Worm (Caenorhabditis elegans) whole organism, L1 larva: ENCODE results near the gene F32A5.4.
A peak's percentile ranks its signal among the peaks of the same experiment; 100 is the strongest.

Source experiments
- C04F5.9 ChIP-seq: sonication (generic microtip); optimal IDR thresholded peaks from 2 replicates; lab custom pipeline; 2016; ENCODE audit warnings: missing genetic modification characterization, missing compliant biosample characterization
- C16A3.4 ChIP-seq: fragments of 150-350 bp; optimal IDR thresholded peaks from 2 replicates; lab custom pipeline; 2014; ENCODE audit warnings: missing biosample characterization, missing genetic modification characterization
- C34B4.2 ChIP-seq: sonication (generic microtip); optimal IDR thresholded peaks from 2 replicates; lab custom pipeline; 2017; ENCODE audit warnings: mild to moderate bottlenecking, missing genetic modification characterization, missing compliant biosample characterization
- F16B12.6 ChIP-seq: fragments of 150-350 bp; optimal IDR thresholded peaks from 2 replicates; lab custom pipeline; 2014; ENCODE audit warnings: missing biosample characterization, missing genetic modification characterization
- Y116A8C.19 ChIP-seq: sonication (generic microtip); optimal IDR thresholded peaks from 2 replicates; lab custom pipeline; 2016; ENCODE audit warnings: missing compliant biosample characterization, missing genetic modification characterization, borderline replicate concordance
- aha-1 ChIP-seq: fragments of 150-350 bp; optimal IDR thresholded peaks from 2 replicates; lab custom pipeline; 2014; ENCODE audit warnings: missing biosample characterization, missing genetic modification characterization
- aly-2 ChIP-seq: fragments of 150-350 bp; optimal IDR thresholded peaks from 2 replicates; lab custom pipeline; 2014; ENCODE audit warnings: missing biosample characterization, missing genetic modification characterization
- blmp-1 ChIP-seq: fragments of 150-350 bp; optimal IDR thresholded peaks from 2 replicates; lab custom pipeline; 2014; ENCODE audit warnings: missing biosample characterization, missing genetic modification characterization
- ceh-63 ChIP-seq: fragments of 200-800 bp; sonication (Bioruptor generic); optimal IDR thresholded peaks from 2 replicates; lab custom pipeline; 2018; ENCODE audit warnings: mild to moderate bottlenecking, missing genetic modification characterization, missing compliant biosample characterization
- ceh-82 ChIP-seq, 3 experiments: fragments of 150-350 bp in 1 of 3; sonication (generic microtip) in 2 of 3; optimal IDR thresholded peaks; 2 replicates each; lab custom pipeline; 2014 to 2017; ENCODE audit warnings: missing biosample characterization in 3 of 3, missing genetic modification characterization in 3 of 3
- ceh-88 ChIP-seq: fragments of 200-800 bp; sonication (Bioruptor generic); IDR thresholded peaks from 2 replicates; pipeline ENCODE4 v1.3.6; 2022; ENCODE audit warnings: missing genetic modification characterization, missing compliant biosample characterization
- ceh-90 ChIP-seq: sonication (generic microtip); optimal IDR thresholded peaks from 2 replicates; lab custom pipeline; 2016; ENCODE audit warnings: missing genetic modification characterization, missing compliant biosample characterization
- ces-1 ChIP-seq: fragments of 150-350 bp; optimal IDR thresholded peaks from 2 replicates; lab custom pipeline; 2014; ENCODE audit warnings: missing biosample characterization, missing genetic modification reagents, missing genetic modification characterization
- dpl-1 ChIP-seq, 3 experiments: fragments of 150-350 bp in 2 of 3; sonication (generic microtip) in 1 of 3; optimal IDR thresholded peaks; 2 replicates each; lab custom pipeline; 2014 to 2017; ENCODE audit warnings: missing biosample characterization in 3 of 3, missing genetic modification characterization in 3 of 3, missing genetic modification reagents in 3 of 3
- dsc-1 ChIP-seq: sonication (generic microtip); optimal IDR thresholded peaks from 2 replicates; lab custom pipeline; 2016; ENCODE audit warnings: mild to moderate bottlenecking, missing genetic modification characterization, missing compliant biosample characterization
- efl-3 ChIP-seq: fragments of 200-800 bp; sonication (Bioruptor generic); optimal IDR thresholded peaks from 2 replicates; lab custom pipeline; 2018; ENCODE audit warnings: mild to moderate bottlenecking, missing genetic modification characterization, missing compliant biosample characterization
- egl-13 ChIP-seq: sonication (generic microtip); optimal IDR thresholded peaks from 2 replicates; lab custom pipeline; 2016; ENCODE audit warnings: missing genotype, missing genetic modification reagents, missing genetic modification characterization, missing compliant biosample characterization
- egl-27 ChIP-seq, 2 experiments: fragments of 150-350 bp in 1 of 2; sonication (generic microtip); optimal IDR thresholded peaks; 3 replicates each; lab custom pipeline; 2017 to 2018; ENCODE audit warnings: missing biosample characterization in 2 of 2, missing genetic modification characterization in 2 of 2, missing genetic modification reagents in 2 of 2
- elt-2 ChIP-seq: sonication (generic microtip); optimal IDR thresholded peaks from 2 replicates; lab custom pipeline; 2016; ENCODE audit warnings: missing genetic modification characterization, mild to moderate bottlenecking, inconsistent platforms, missing compliant biosample characterization, missing genetic modification reagents
- elt-3 ChIP-seq, 6 experiments: fragments of 150-350 bp in 1 of 6; sonication (generic microtip); optimal IDR thresholded peaks; 2 replicates each; lab custom pipeline; 2017 to 2018; ENCODE audit warnings: missing biosample characterization in 6 of 6, missing genetic modification characterization in 6 of 6, inconsistent platforms in 1 of 6
- ets-5 ChIP-seq: fragments of 200-800 bp; sonication (Bioruptor generic); IDR thresholded peaks from 2 replicates; pipeline ENCODE4 v1.3.6; 2022; ENCODE audit warnings: missing genetic modification characterization, missing compliant biosample characterization
- fkh-10 ChIP-seq: sonication (generic microtip); optimal IDR thresholded peaks from 2 replicates; lab custom pipeline; 2017; ENCODE audit warnings: missing biosample characterization, missing genetic modification reagents, missing genetic modification characterization
- fkh-4 ChIP-seq: sonication (generic microtip); optimal IDR thresholded peaks from 2 replicates; lab custom pipeline; 2016; ENCODE audit warnings: missing compliant biosample characterization, missing genetic modification characterization, borderline replicate concordance
- fkh-8 ChIP-seq: sonication (generic microtip); optimal IDR thresholded peaks from 2 replicates; lab custom pipeline; 2016; ENCODE audit warnings: mild to moderate bottlenecking, missing genetic modification characterization, missing compliant biosample characterization
- fos-1 ChIP-seq: fragments of 150-350 bp; optimal IDR thresholded peaks from 2 replicates; lab custom pipeline; 2014; ENCODE audit warnings: missing biosample characterization, missing genetic modification characterization
- hlh-4 ChIP-seq: sonication (generic microtip); optimal IDR thresholded peaks from 2 replicates; lab custom pipeline; 2016; ENCODE audit warnings: mild to moderate bottlenecking, missing genetic modification characterization, missing compliant biosample characterization
- hpl-2 ChIP-seq: fragments of 150-350 bp; optimal IDR thresholded peaks from 2 replicates; lab custom pipeline; 2014; ENCODE audit warnings: missing biosample characterization, missing genetic modification reagents, missing genetic modification characterization
- irx-1 ChIP-seq: sonication (generic microtip); optimal IDR thresholded peaks from 2 replicates; lab custom pipeline; 2016; ENCODE audit warnings: missing genetic modification characterization, missing compliant biosample characterization
- jun-1 ChIP-seq: fragments of 150-350 bp; optimal IDR thresholded peaks from 2 replicates; lab custom pipeline; 2014; ENCODE audit warnings: missing biosample characterization, missing genetic modification reagents, missing genetic modification characterization
- lin-13 ChIP-seq: fragments of 150-350 bp; optimal IDR thresholded peaks from 2 replicates; lab custom pipeline; 2014; ENCODE audit warnings: missing biosample characterization, missing genetic modification reagents, missing genetic modification characterization
- lin-14 ChIP-seq: fragments of 200-800 bp; sonication (Bioruptor generic); optimal IDR thresholded peaks from 2 replicates; lab custom pipeline; 2018; ENCODE audit warnings: mild to moderate bottlenecking, missing genetic modification characterization, moderate library complexity, missing compliant biosample characterization
- lin-35 ChIP-seq, 2 experiments: fragments of 150-350 bp; optimal IDR thresholded peaks; 2 replicates each; lab custom pipeline; 2014; ENCODE audit warnings: missing biosample characterization in 2 of 2, missing genetic modification characterization in 2 of 2, missing genetic modification reagents in 2 of 2
- lir-3 ChIP-seq: sonication (generic microtip); optimal IDR thresholded peaks from 2 replicates; lab custom pipeline; 2016; ENCODE audit warnings: mild to moderate bottlenecking, missing genetic modification characterization, moderate library complexity, missing compliant biosample characterization; ENCODE audit not compliant: poor library complexity
- mdl-1 ChIP-seq, 2 experiments: fragments of 150-350 bp; optimal IDR thresholded peaks; 2 replicates each; lab custom pipeline; 2014 to 2017; ENCODE audit warnings: missing biosample characterization in 2 of 2, missing genetic modification characterization in 2 of 2, inconsistent platforms in 1 of 2
- nhr-12 ChIP-seq: sonication (generic microtip); optimal IDR thresholded peaks from 2 replicates; lab custom pipeline; 2017; ENCODE audit warnings: missing biosample characterization, missing genetic modification characterization
- nhr-28 ChIP-seq: fragments of 150-350 bp; optimal IDR thresholded peaks from 2 replicates; lab custom pipeline; 2014; ENCODE audit warnings: missing biosample characterization, missing genetic modification characterization
- nhr-47 ChIP-seq: sonication (generic microtip); optimal IDR thresholded peaks from 2 replicates; lab custom pipeline; 2016; ENCODE audit warnings: mild to moderate bottlenecking, missing genetic modification characterization, moderate library complexity, missing compliant biosample characterization
- nhr-71 ChIP-seq: sonication (generic microtip); optimal IDR thresholded peaks from 2 replicates; lab custom pipeline; 2016; ENCODE audit warnings: mild to moderate bottlenecking, missing genetic modification characterization, moderate library complexity, missing compliant biosample characterization
- nhr-85 ChIP-seq: sonication (generic microtip); peaks from one replicate; lab custom pipeline; 2016; ENCODE audit warnings: missing genetic modification characterization, inconsistent platforms, missing compliant biosample characterization
- nhr-90 ChIP-seq: sonication (generic microtip); optimal IDR thresholded peaks from 2 replicates; lab custom pipeline; 2016; ENCODE audit warnings: mild to moderate bottlenecking, missing genetic modification characterization, missing compliant biosample characterization; ENCODE audit not compliant: poor library complexity
- pag-3 ChIP-seq: sonication (generic microtip); optimal IDR thresholded peaks from 2 replicates; lab custom pipeline; 2017; ENCODE audit warnings: missing genetic modification characterization, mild to moderate bottlenecking, missing compliant biosample characterization, antibody characterized with exemption, borderline replicate concordance; ENCODE audit not compliant: insufficient read depth
- pax-3 ChIP-seq: fragments of 200-800 bp; sonication (Bioruptor generic); optimal IDR thresholded peaks from 2 replicates; lab custom pipeline; 2018; ENCODE audit warnings: mild to moderate bottlenecking, missing genetic modification characterization, moderate library complexity, missing compliant biosample characterization
- pqm-1 ChIP-seq: sonication (generic microtip); optimal IDR thresholded peaks from 3 replicates; lab custom pipeline; 2017; ENCODE audit warnings: missing biosample characterization, missing genetic modification characterization
- rnt-1 ChIP-seq: sonication (generic microtip); optimal IDR thresholded peaks from 2 replicates; lab custom pipeline; 2016; ENCODE audit warnings: mild to moderate bottlenecking, missing genetic modification characterization, moderate library complexity, missing compliant biosample characterization
- skn-1 ChIP-seq: fragments of 150-350 bp; optimal IDR thresholded peaks from 2 replicates; lab custom pipeline; 2014; ENCODE audit warnings: missing biosample characterization, missing genetic modification characterization
- snpc-4 ChIP-seq: fragments of 150-350 bp; optimal IDR thresholded peaks from 2 replicates; lab custom pipeline; 2014; ENCODE audit warnings: missing biosample characterization, missing genetic modification characterization
- sox-4 ChIP-seq: sonication (generic microtip); optimal IDR thresholded peaks from 2 replicates; lab custom pipeline; 2016; ENCODE audit warnings: missing genetic modification characterization, missing compliant biosample characterization
- sptf-1 ChIP-seq: fragments of 150-350 bp; optimal IDR thresholded peaks from 2 replicates; lab custom pipeline; 2014; ENCODE audit warnings: missing biosample characterization, missing genetic modification characterization
- sup-37 ChIP-seq: fragments of 200-800 bp; sonication (Bioruptor generic); optimal IDR thresholded peaks from 2 replicates; lab custom pipeline; 2018; ENCODE audit warnings: mild to moderate bottlenecking, missing genetic modification characterization, missing compliant biosample characterization
- tlp-1 ChIP-seq: fragments of 150-350 bp; optimal IDR thresholded peaks from 2 replicates; lab custom pipeline; 2014; ENCODE audit warnings: missing biosample characterization, missing genetic modification characterization
- unc-62 ChIP-seq: fragments of 150-350 bp; optimal IDR thresholded peaks from 2 replicates; lab custom pipeline; 2014; ENCODE audit warnings: missing biosample characterization, missing genetic modification reagents, missing genetic modification characterization
- unc-98 ChIP-seq: fragments of 200-800 bp; sonication (Bioruptor generic); IDR thresholded peaks from 2 replicates; pipeline ENCODE4 v1.3.6; 2022; ENCODE audit warnings: missing genetic modification characterization, missing compliant biosample characterization
- zag-1 ChIP-seq: fragments of 150-350 bp; optimal IDR thresholded peaks from 2 replicates; lab custom pipeline; 2014; ENCODE audit warnings: missing biosample characterization, missing genetic modification characterization
- ztf-4 ChIP-seq: fragments of 150-350 bp; optimal IDR thresholded peaks from 2 replicates; lab custom pipeline; 2014; ENCODE audit warnings: missing biosample characterization, missing genetic modification characterization

F32A5.4 gene

ce11 chrII:7272513-7272912 lies 43.6 kb downstream of the F32A5.4 start (continued):
- TF ChIP-seq hpl-2 (GFP tag; lab: Kevin White, UChicago), result no peak
- TF ChIP-seq blmp-1 (tag; lab: Kevin White, UChicago), result peak; percentile 28
- TF ChIP-seq fkh-8 (tag; lab: Kevin White, UChicago), result no peak
- no peak for TF ChIP-seq sox-4
- TF ChIP-seq pax-3 (tag; lab: Kevin White, UChicago), result no peak
- TF ChIP-seq ceh-82 (tag; optimal IDR thresholded peaks at IDR 0.05; lab: Kevin White, UChicago), result no peak
- no peak for TF ChIP-seq mdl-1 (tag; optimal IDR thresholded peaks at IDR 0.05; lab: Kevin White, UChicago)
- TF ChIP-seq skn-1, result no peak
- no peak for TF ChIP-seq snpc-4 (tag; lab: Kevin White, UChicago)
- no peak for TF ChIP-seq aly-2 (tag; lab: Kevin White, UChicago)
- TF ChIP-seq C16A3.4 (tag; lab: Kevin White, UChicago), result no peak
- TF ChIP-seq rnt-1 (tag; lab: Kevin White, UChicago), result no peak
- TF ChIP-seq egl-27 (tag; optimal IDR thresholded peaks at IDR 0.05; lab: Kevin White, UChicago), result no peak
- TF ChIP-seq jun-1 (tag; lab: Kevin White, UChicago), result no peak
- TF ChIP-seq C34B4.2 (tag; lab: Kevin White, UChicago), result no peak
- no peak for TF ChIP-seq C04F5.9 (tag; lab: Kevin White, UChicago)
- no peak for TF ChIP-seq efl-3 (GFP tag; lab: Kevin White, UChicago)
- no peak for TF ChIP-seq ztf-4
- no peak for TF ChIP-seq elt-2 (tag; lab: Kevin White, UChicago)
- TF ChIP-seq ceh-90 (tag; lab: Kevin White, UChicago), result no peak
- TF ChIP-seq egl-13 (tag; lab: Kevin White, UChicago), result no peak
- no peak for TF ChIP-seq pag-3 (tag; lab: Kevin White, UChicago)
- TF ChIP-seq ceh-88, result no peak
- TF ChIP-seq nhr-90 (tag; lab: Kevin White, UChicago), result peak; percentile 6
- TF ChIP-seq lir-3 (tag; lab: Kevin White, UChicago), result peak; percentile 45
- no peak for TF ChIP-seq nhr-12 (tag; lab: Kevin White, UChicago)
- TF ChIP-seq unc-62 (GFP tag; lab: Kevin White, UChicago), result no peak
- TF ChIP-seq elt-3 (tag; optimal IDR thresholded peaks at IDR 0.05; lab: Kevin White, UChicago), result peak in 2 of 6 experiments; percentile 80 to 81
- TF ChIP-seq irx-1, result no peak
- no peak for TF ChIP-seq fos-1
- TF ChIP-seq dpl-1 (GFP tag; optimal IDR thresholded peaks at IDR 0.05; lab: Kevin White, UChicago), result no peak
- no peak for TF ChIP-seq sup-37 (GFP tag; lab: Kevin White, UChicago)
- TF ChIP-seq nhr-85 (tag; lab: Kevin White, UChicago), result peak; percentile 96
- no peak for TF ChIP-seq ets-5 (GFP tag; lab: Robert Waterston, UW)
- peak; percentile 57 for TF ChIP-seq lin-14 (GFP tag; lab: Kevin White, UChicago)
- TF ChIP-seq nhr-71 (tag; lab: Kevin White, UChicago), result peak; percentile 36
- TF ChIP-seq fkh-4, result no peak
- TF ChIP-seq lin-13 (GFP tag; lab: Kevin White, UChicago), result no peak
- no peak for TF ChIP-seq fkh-10
- TF ChIP-seq ceh-63 (GFP tag; lab: Kevin White, UChicago), result no peak
- TF ChIP-seq nhr-28, result no peak
- no peak for TF ChIP-seq pqm-1 (tag; lab: Kevin White, UChicago)
- no peak for TF ChIP-seq nhr-47 (tag; lab: Kevin White, UChicago)
- peak in 1 of 2 experiments; percentile 51 for TF ChIP-seq lin-35 (GFP tag; optimal IDR thresholded peaks at IDR 0.05; lab: Kevin White, UChicago)
- TF ChIP-seq ces-1, result no peak
- no peak for TF ChIP-seq hlh-4 (tag; lab: Kevin White, UChicago)
- TF ChIP-seq F16B12.6 (tag; lab: Kevin White, UChicago), result no peak
- no peak for TF ChIP-seq zag-1 (tag; lab: Kevin White, UChicago)
- no peak for TF ChIP-seq Y116A8C.19
- TF ChIP-seq sptf-1 (tag; lab: Kevin White, UChicago), result no peak
- no peak for TF ChIP-seq tlp-1
- no peak for TF ChIP-seq dsc-1
- TF ChIP-seq unc-98 (GFP tag; lab: Robert Waterston, UW), result no peak
- TF ChIP-seq aha-1, result no peak
